Worm (Caenorhabditis elegans) whole organism, L4 larva: ENCODE data around the gene ZK105.14.

ENCODE experiments used
- F10B5.3 ChIP-seq: sonication (generic microtip); optimal IDR thresholded peaks from 2 replicates; lab custom pipeline; 2016; ENCODE audit warnings: mild to moderate bottlenecking, missing genetic modification characterization, missing compliant biosample characterization
- Y105C5A.15 ChIP-seq: fragments of 200-800 bp; sonication (Bioruptor generic); IDR thresholded peaks from 2 replicates; pipeline ENCODE4 v1.3.6; 2022; ENCODE audit warnings: missing genetic modification characterization, missing compliant biosample characterization
- Y48G9A.11 ChIP-seq: fragments of 200-800 bp; sonication (Bioruptor generic); IDR thresholded peaks from 2 replicates; pipeline ENCODE4 v1.3.6; 2022; ENCODE audit warnings: missing genetic modification reagents, missing genetic modification characterization, missing compliant biosample characterization
- Y75B8A.6 ChIP-seq: fragments of 200-800 bp; sonication (Bioruptor generic); IDR thresholded peaks from 2 replicates; pipeline ENCODE4 v1.3.6; 2022; ENCODE audit warnings: missing genetic modification reagents, missing genetic modification characterization, missing compliant biosample characterization
- ZK546.5 ChIP-seq, 2 experiments: sonication (generic microtip); optimal IDR thresholded peaks; 2 replicates each; lab custom pipeline; 2017; ENCODE audit warnings: missing biosample characterization in 2 of 2, missing genetic modification characterization in 2 of 2
- aha-1 ChIP-seq: fragments of 150-350 bp; peaks from one replicate; lab custom pipeline; 2014; ENCODE audit warnings: missing biosample characterization, missing genetic modification characterization
- arid-1 ChIP-seq: fragments of 200-800 bp; sonication (Bioruptor generic); conservative IDR thresholded peaks from 2 replicates; pipeline ENCODE4 v1.3.6; 2022; ENCODE audit warnings: missing genetic modification reagents, missing genetic modification characterization, missing compliant biosample characterization
- cey-2 ChIP-seq: sonication (generic microtip); optimal IDR thresholded peaks from 3 replicates; lab custom pipeline; 2017; ENCODE audit warnings: missing genetic modification characterization, mild to moderate bottlenecking, missing compliant biosample characterization, antibody characterized with exemption, borderline replicate concordance; ENCODE audit not compliant: insufficient read depth
- ctbp-1 ChIP-seq: fragments of 200-800 bp; sonication (Bioruptor generic); IDR thresholded peaks from 2 replicates; pipeline ENCODE4 v1.3.6; 2022; ENCODE audit warnings: missing genetic modification reagents, missing genetic modification characterization, missing compliant biosample characterization
- daf-12 ChIP-seq: fragments of 150-350 bp; optimal IDR thresholded peaks from 2 replicates; lab custom pipeline; 2014; ENCODE audit warnings: missing biosample characterization, missing genetic modification reagents, missing genetic modification characterization
- daf-16 ChIP-seq, 3 experiments: sonication (generic microtip); optimal IDR thresholded peaks; 2 replicates each; lab custom pipeline; 2016 to 2017; ENCODE audit warnings: missing genetic modification characterization in 3 of 3, missing genetic modification reagents in 3 of 3, mild to moderate bottlenecking in 2 of 3, missing compliant biosample characterization in 2 of 3, missing biosample characterization in 1 of 3, moderate library complexity in 1 of 3
- dmd-8 ChIP-seq: fragments of 200-800 bp; sonication (Bioruptor generic); IDR thresholded peaks from 2 replicates; pipeline ENCODE4 v1.3.6; 2022; ENCODE audit warnings: missing genetic modification characterization, missing compliant biosample characterization
- dpl-1 ChIP-seq: fragments of 150-350 bp; optimal IDR thresholded peaks from 2 replicates; lab custom pipeline; 2014; ENCODE audit warnings: missing biosample characterization, missing genetic modification reagents, missing genetic modification characterization
- dve-1 ChIP-seq: sonication (generic microtip); optimal IDR thresholded peaks from 2 replicates; lab custom pipeline; 2017; ENCODE audit warnings: antibody characterized with exemption, mild to moderate bottlenecking, missing genetic modification characterization, missing compliant biosample characterization; ENCODE audit not compliant: insufficient read depth
- egl-27 ChIP-seq: sonication (generic microtip); optimal IDR thresholded peaks from 3 replicates; lab custom pipeline; 2017; ENCODE audit warnings: missing biosample characterization, missing genetic modification reagents, missing genetic modification characterization
- egl-43 ChIP-seq: fragments of 200-800 bp; sonication (Bioruptor generic); IDR thresholded peaks from 2 replicates; pipeline ENCODE4 v1.3.6; 2022; ENCODE audit warnings: missing genetic modification reagents, missing genetic modification characterization, missing compliant biosample characterization
- hlh-11 ChIP-seq: fragments of 200-800 bp; sonication (Bioruptor generic); optimal IDR thresholded peaks from 2 replicates; lab custom pipeline; 2018; ENCODE audit warnings: mild to moderate bottlenecking, missing genetic modification characterization, missing compliant biosample characterization
- jun-1 ChIP-seq: fragments of 150-350 bp; optimal IDR thresholded peaks from 2 replicates; lab custom pipeline; 2014; ENCODE audit warnings: missing biosample characterization, missing genetic modification reagents, missing genetic modification characterization
- lin-13 ChIP-seq: fragments of 150-350 bp; optimal IDR thresholded peaks from 2 replicates; lab custom pipeline; 2014; ENCODE audit warnings: missing biosample characterization, missing genetic modification reagents, missing genetic modification characterization
- lin-38 ChIP-seq: fragments of 200-800 bp; sonication (Bioruptor generic); IDR thresholded peaks from 2 replicates; pipeline ENCODE4 v1.3.6; 2022; ENCODE audit warnings: missing genetic modification reagents, missing genetic modification characterization, missing compliant biosample characterization
- lir-3 ChIP-seq: sonication (generic microtip); optimal IDR thresholded peaks from 2 replicates; lab custom pipeline; 2016; ENCODE audit warnings: mild to moderate bottlenecking, missing genetic modification characterization, missing compliant biosample characterization
- lsy-2 ChIP-seq, 2 experiments: fragments of 150-350 bp in 1 of 2; sonication (generic microtip) in 1 of 2; optimal IDR thresholded peaks; 2 replicates each; lab custom pipeline; 2014 to 2017; ENCODE audit warnings: missing biosample characterization in 2 of 2, missing genetic modification characterization in 2 of 2
- mdt-29 ChIP-seq: fragments of 200-800 bp; sonication (Bioruptor generic); IDR thresholded peaks from 2 replicates; pipeline ENCODE4 v1.3.6; 2022; ENCODE audit warnings: missing genetic modification reagents, missing genetic modification characterization, missing compliant biosample characterization
- mep-1 ChIP-seq: fragments of 150-350 bp; sonication (generic microtip); optimal IDR thresholded peaks from 3 replicates; lab custom pipeline; 2014; ENCODE audit warnings: missing biosample characterization, missing genetic modification characterization
- mes-2 ChIP-seq: sonication (generic microtip); optimal IDR thresholded peaks from 2 replicates; lab custom pipeline; 2016; ENCODE audit warnings: missing genotype, mild to moderate bottlenecking, missing genetic modification characterization, missing compliant biosample characterization; ENCODE audit not compliant: poor library complexity, severe bottlenecking
- mxl-3 ChIP-seq: fragments of 200-800 bp; sonication (Bioruptor generic); optimal IDR thresholded peaks from 2 replicates; lab custom pipeline; 2018; ENCODE audit warnings: mild to moderate bottlenecking, missing genetic modification characterization, missing compliant biosample characterization
- nhr-25 ChIP-seq: sonication (generic microtip); optimal IDR thresholded peaks from 2 replicates; lab custom pipeline; 2017; ENCODE audit warnings: missing genetic modification characterization, mild to moderate bottlenecking, missing compliant biosample characterization, antibody characterized with exemption, moderate library complexity, borderline replicate concordance; ENCODE audit not compliant: insufficient read depth
- nhr-28 ChIP-seq: fragments of 150-350 bp; optimal IDR thresholded peaks from 2 replicates; lab custom pipeline; 2014; ENCODE audit warnings: missing biosample characterization, missing genetic modification characterization
- nhr-42 ChIP-seq: fragments of 200-800 bp; sonication (Bioruptor generic); IDR thresholded peaks from 2 replicates; pipeline ENCODE4 v1.3.6; 2022; ENCODE audit warnings: missing genetic modification characterization, missing compliant biosample characterization
- nhr-48 ChIP-seq: sonication (generic microtip); optimal IDR thresholded peaks from 2 replicates; lab custom pipeline; 2016; ENCODE audit warnings: mild to moderate bottlenecking, missing genetic modification characterization, missing compliant biosample characterization
- nhr-77 ChIP-seq: fragments of 150-350 bp; optimal IDR thresholded peaks from 2 replicates; lab custom pipeline; 2014; ENCODE audit warnings: missing biosample characterization, missing genetic modification characterization
- sdz-12 ChIP-seq: fragments of 200-800 bp; sonication (Bioruptor generic); optimal IDR thresholded peaks from 2 replicates; lab custom pipeline; 2018; ENCODE audit warnings: mild to moderate bottlenecking, missing genetic modification characterization, missing compliant biosample characterization
- skn-1 ChIP-seq: fragments of 150-350 bp; optimal IDR thresholded peaks from 2 replicates; lab custom pipeline; 2014; ENCODE audit warnings: missing biosample characterization, missing genetic modification characterization
- snpc-1.2 ChIP-seq: fragments of 200-800 bp; sonication (Bioruptor generic); IDR thresholded peaks from 2 replicates; pipeline ENCODE4 v1.3.6; 2022; ENCODE audit warnings: missing genetic modification reagents, missing genetic modification characterization, missing compliant biosample characterization
- spr-3 ChIP-seq: fragments of 200-800 bp; sonication (Bioruptor generic); optimal IDR thresholded peaks from 2 replicates; lab custom pipeline; 2018; ENCODE audit warnings: mild to moderate bottlenecking, missing genetic modification characterization, missing compliant biosample characterization
- unc-39 ChIP-seq: sonication (generic microtip); optimal IDR thresholded peaks from 2 replicates; lab custom pipeline; 2017; ENCODE audit warnings: missing biosample characterization, missing genetic modification characterization
- vab-7 ChIP-seq: fragments of 200-800 bp; sonication (Bioruptor generic); IDR thresholded peaks from 2 replicates; pipeline ENCODE4 v1.3.6; 2022; ENCODE audit warnings: missing genetic modification reagents, missing genetic modification characterization, missing compliant biosample characterization

ZK105.14 gene

DNA sequence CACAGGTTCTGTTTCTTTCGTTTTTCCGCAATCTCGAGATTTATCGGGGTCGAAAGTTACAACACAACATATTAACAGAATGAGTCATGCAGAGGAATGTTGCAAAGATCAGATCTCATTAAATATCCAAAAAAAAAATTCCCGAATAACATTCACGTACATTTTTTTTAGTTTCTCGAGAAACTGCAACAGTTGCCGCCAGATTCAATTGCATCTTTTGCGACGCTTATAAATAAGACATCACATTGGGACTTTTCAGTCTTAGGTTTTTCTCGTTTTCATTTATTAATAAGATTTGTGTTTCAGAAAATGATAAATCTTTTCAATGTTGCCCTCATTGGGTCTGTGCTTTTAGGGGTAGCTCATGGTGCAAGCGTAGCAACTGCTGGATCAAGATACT lies 8.2 kb downstream of the ZK105.14 start, which contains the start of gene ZK105.1:
TSS of gene ZK105.1 (plus strand) at position 301 of the 400 bp plus-strand sequence.
- TF ChIP-seq daf-16 (GFP tag; optimal IDR thresholded peaks at IDR 0.05; lab: Kevin White, UChicago) (peak in 1 of 2 experiments; percentile 3), daf-16 (tag; optimal IDR thresholded peaks at IDR 0.05; lab: Kevin White, UChicago) (no peak), egl-27 (tag; lab: Kevin White, UChicago) (no peak)

DNA sequence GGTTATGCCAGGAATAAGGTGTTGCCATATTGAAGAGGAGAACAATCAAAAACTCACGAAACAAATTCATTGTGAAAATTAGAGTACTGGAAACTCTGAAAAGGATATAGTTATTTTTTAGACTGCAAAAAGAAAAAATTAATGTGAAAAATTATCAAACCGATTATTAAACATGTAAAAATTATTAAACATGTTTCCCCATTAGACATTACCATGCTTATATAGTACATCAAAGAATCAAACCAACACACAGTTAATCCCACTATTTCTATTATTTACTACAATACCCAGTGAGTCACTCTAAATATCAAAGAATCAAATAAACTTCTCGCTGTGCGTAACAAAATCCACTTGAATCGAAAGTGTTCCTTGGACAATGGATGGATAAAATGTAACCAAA lies 8.8 kb downstream of the ZK105.14 start, which contains the start of gene ZK105.13:
TSS of gene ZK105.13 (minus strand) at position 101 of the 400 bp plus-strand sequence.
- no peak for TF ChIP-seq nhr-42 (GFP tag; lab: Robert Waterston, UW)
- TF ChIP-seq skn-1 (tag; lab: Kevin White, UChicago): no peak
- TF ChIP-seq nhr-48 (tag; lab: Kevin White, UChicago): no peak
- no peak for TF ChIP-seq lin-13 (GFP tag; lab: Kevin White, UChicago)
- no peak for TF ChIP-seq mdt-29 (GFP tag; lab: Robert Waterston, UW)
- no peak for TF ChIP-seq dpl-1
- TF ChIP-seq lsy-2 (tag; optimal IDR thresholded peaks at IDR 0.05; lab: Kevin White, UChicago): no peak
- no peak for TF ChIP-seq arid-1 (GFP tag; lab: Robert Waterston, UW)
- no peak for TF ChIP-seq mes-2 (tag; lab: Kevin White, UChicago)
- TF ChIP-seq spr-3 (GFP tag; lab: Kevin White, UChicago): no peak
- no peak for TF ChIP-seq daf-16 (GFP tag; optimal IDR thresholded peaks at IDR 0.05; lab: Kevin White, UChicago)
- no peak for TF ChIP-seq daf-16 (tag; optimal IDR thresholded peaks at IDR 0.05; lab: Kevin White, UChicago)
- no peak for TF ChIP-seq dve-1 (tag; lab: Kevin White, UChicago)
- no peak for TF ChIP-seq hlh-11
- no peak for TF ChIP-seq Y75B8A.6
- no peak for TF ChIP-seq lir-3 (tag; lab: Kevin White, UChicago)
- no peak for TF ChIP-seq Y105C5A.15 (GFP tag; lab: Robert Waterston, UW)
- no peak for TF ChIP-seq nhr-25 (tag; lab: Kevin White, UChicago)

DNA sequence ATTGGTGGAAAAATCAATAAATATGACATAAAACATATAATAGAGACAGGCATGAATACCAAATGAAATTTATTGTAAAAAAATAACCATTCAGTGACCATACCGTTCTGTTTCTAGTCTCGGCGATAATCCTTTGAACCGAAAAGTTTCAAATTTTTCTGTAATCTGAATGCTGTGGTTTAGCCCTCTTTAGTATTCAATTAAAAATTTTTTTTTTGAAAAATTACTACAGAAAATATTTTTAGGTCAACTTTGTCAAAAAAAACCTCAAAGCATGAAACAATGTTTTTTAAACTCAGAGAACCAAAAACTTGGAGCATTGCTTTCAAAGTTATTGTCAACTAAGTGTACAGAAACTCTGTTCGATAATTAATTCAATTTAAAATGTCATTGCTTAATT lies 13.3 kb downstream of the ZK105.14 start, which contains the start of gene ZK105.11:
TSS of gene ZK105.11 (minus strand) at position 101 of the 400 bp plus-strand sequence.
- TF ChIP-seq cey-2 (tag; lab: Kevin White, UChicago) (no peak), mep-1 (tag; lab: Kevin White, UChicago) (no peak), egl-43 (no peak), lin-38 (GFP tag; lab: Robert Waterston, UW) (no peak), nhr-77 (tag; lab: Kevin White, UChicago) (no peak), ctbp-1 (GFP tag; lab: Robert Waterston, UW) (no peak), vab-7 (GFP tag; lab: Robert Waterston, UW) (no peak), aha-1 (no peak), nhr-28 (no peak), F10B5.3 (tag; lab: Kevin White, UChicago) (no peak), mxl-3 (GFP tag; lab: Kevin White, UChicago) (no peak), ZK546.5 (tag; optimal IDR thresholded peaks at IDR 0.05; lab: Kevin White, UChicago) (no peak), jun-1 (tag; lab: Kevin White, UChicago) (no peak), sdz-12 (no peak), skn-1 (tag; lab: Kevin White, UChicago) (no peak), snpc-1.2 (GFP tag; lab: Robert Waterston, UW) (no peak), Y48G9A.11 (GFP tag; lab: Robert Waterston, UW) (no peak), unc-39 (tag; lab: Kevin White, UChicago) (no peak), dmd-8 (GFP tag; lab: Robert Waterston, UW) (no peak), daf-12 (tag; lab: Kevin White, UChicago) (no peak)
